Worm (Caenorhabditis elegans) whole organism, L2 larva: ENCODE results near the gene rbm-17.

ENCODE experiments used
- C34F6.9 ChIP-seq: fragments of 150-350 bp; optimal IDR thresholded peaks from 2 replicates; lab custom pipeline; 2014; ENCODE audit warnings: missing biosample characterization, missing genetic modification characterization
- F13H6.1 ChIP-seq: sonication (generic microtip); optimal IDR thresholded peaks from 2 replicates; lab custom pipeline; 2016; ENCODE audit warnings: missing genetic modification characterization, missing compliant biosample characterization
- Y55F3AM.14 ChIP-seq: fragments of 200-800 bp; sonication (Bioruptor generic); optimal IDR thresholded peaks from 2 replicates; lab custom pipeline; 2018; ENCODE audit warnings: mild to moderate bottlenecking, missing genetic modification characterization, missing compliant biosample characterization
- ZK546.5 ChIP-seq: sonication (generic microtip); optimal IDR thresholded peaks from 2 replicates; lab custom pipeline; 2017; ENCODE audit warnings: missing biosample characterization, missing genetic modification characterization
- alr-1 ChIP-seq: fragments of 150-350 bp; optimal IDR thresholded peaks from 2 replicates; lab custom pipeline; 2014; ENCODE audit warnings: missing biosample characterization, missing genetic modification characterization
- aly-2 ChIP-seq: fragments of 150-350 bp; optimal IDR thresholded peaks from 2 replicates; lab custom pipeline; 2014; ENCODE audit warnings: missing biosample characterization, missing genetic modification characterization
- ama-1 ChIP-seq: fragments of 150-350 bp; optimal IDR thresholded peaks from 2 replicates; lab custom pipeline; 2018; ENCODE audit warnings: inconsistent platforms
- ceh-16 ChIP-seq: fragments of 150-350 bp; optimal IDR thresholded peaks from 2 replicates; lab custom pipeline; 2014; ENCODE audit warnings: missing biosample characterization, missing genetic modification characterization
- crh-2 ChIP-seq: sonication (generic microtip); optimal IDR thresholded peaks from 2 replicates; lab custom pipeline; 2017; ENCODE audit warnings: missing biosample characterization, missing genetic modification characterization
- elt-1 ChIP-seq: fragments of 150-350 bp; optimal IDR thresholded peaks from 2 replicates; lab custom pipeline; 2014; ENCODE audit warnings: missing biosample characterization, missing genetic modification characterization
- fos-1 ChIP-seq: fragments of 150-350 bp; optimal IDR thresholded peaks from 2 replicates; lab custom pipeline; 2014; ENCODE audit warnings: missing biosample characterization, missing genetic modification characterization
- gmeb-1 ChIP-seq: fragments of 150-350 bp; optimal IDR thresholded peaks from 2 replicates; lab custom pipeline; 2014; ENCODE audit warnings: missing biosample characterization, missing genetic modification characterization
- lin-11 ChIP-seq: fragments of 150-350 bp; sonication (generic microtip); optimal IDR thresholded peaks from 2 replicates; lab custom pipeline; 2014; ENCODE audit warnings: missing biosample characterization, missing genetic modification characterization, inconsistent platforms, mixed read lengths
- lin-13 ChIP-seq: fragments of 150-350 bp; optimal IDR thresholded peaks from 2 replicates; lab custom pipeline; 2014; ENCODE audit warnings: missing biosample characterization, missing genetic modification reagents, missing genetic modification characterization
- lsy-2 ChIP-seq, 2 experiments: fragments of 150-350 bp in 1 of 2; sonication (generic microtip) in 1 of 2; optimal IDR thresholded peaks; 2 replicates each; lab custom pipeline; 2014 to 2017; ENCODE audit warnings: missing biosample characterization in 2 of 2, missing genetic modification characterization in 2 of 2
- mab-5 ChIP-seq: fragments of 150-350 bp; optimal IDR thresholded peaks from 2 replicates; lab custom pipeline; 2014; ENCODE audit warnings: missing biosample characterization, missing genetic modification characterization
- mbf-1 ChIP-seq: sonication (generic microtip); optimal IDR thresholded peaks from 2 replicates; lab custom pipeline; 2017; ENCODE audit warnings: missing biosample characterization, missing genetic modification characterization
- nhr-10 ChIP-seq: sonication (generic microtip); optimal IDR thresholded peaks from 2 replicates; lab custom pipeline; 2017; ENCODE audit warnings: missing biosample characterization, missing genetic modification characterization
- nhr-11 ChIP-seq: fragments of 150-350 bp; optimal IDR thresholded peaks from 2 replicates; lab custom pipeline; 2014; ENCODE audit warnings: missing biosample characterization, missing genetic modification characterization
- nhr-12 ChIP-seq: fragments of 150-350 bp; optimal IDR thresholded peaks from 2 replicates; lab custom pipeline; 2014; ENCODE audit warnings: missing biosample characterization, missing genetic modification characterization
- nhr-129 ChIP-seq: fragments of 150-350 bp; optimal IDR thresholded peaks from 2 replicates; lab custom pipeline; 2014; ENCODE audit warnings: missing biosample characterization, missing genetic modification characterization
- nhr-21 ChIP-seq: fragments of 150-350 bp; optimal IDR thresholded peaks from 2 replicates; lab custom pipeline; 2014; ENCODE audit warnings: missing biosample characterization, missing genetic modification characterization
- nhr-23 ChIP-seq: fragments of 150-350 bp; optimal IDR thresholded peaks from 2 replicates; lab custom pipeline; 2014; ENCODE audit warnings: missing biosample characterization, missing genetic modification reagents, missing genetic modification characterization
- nhr-237 ChIP-seq: fragments of 150-350 bp; optimal IDR thresholded peaks from 2 replicates; lab custom pipeline; 2014; ENCODE audit warnings: missing biosample characterization, missing genetic modification characterization
- nhr-25 ChIP-seq: fragments of 150-350 bp; sonication (generic microtip); optimal IDR thresholded peaks from 3 replicates; lab custom pipeline; 2014; ENCODE audit warnings: missing biosample characterization, missing genetic modification characterization
- nhr-6 ChIP-seq: fragments of 150-350 bp; optimal IDR thresholded peaks from 2 replicates; lab custom pipeline; 2014; ENCODE audit warnings: missing biosample characterization, missing genetic modification characterization
- nhr-77 ChIP-seq: fragments of 150-350 bp; optimal IDR thresholded peaks from 2 replicates; lab custom pipeline; 2014; ENCODE audit warnings: missing biosample characterization, missing genetic modification characterization
- peb-1 ChIP-seq: fragments of 150-350 bp; optimal IDR thresholded peaks from 2 replicates; lab custom pipeline; 2014; ENCODE audit warnings: missing biosample characterization, missing genetic modification characterization
- sem-4 ChIP-seq: fragments of 150-350 bp; optimal IDR thresholded peaks from 2 replicates; lab custom pipeline; 2014; ENCODE audit warnings: missing biosample characterization, missing genetic modification reagents, missing genetic modification characterization
- skn-1 ChIP-seq: sonication (generic microtip); optimal IDR thresholded peaks from 2 replicates; lab custom pipeline; 2017; ENCODE audit warnings: missing biosample characterization, missing genetic modification characterization
- sma-3 ChIP-seq: sonication (generic microtip); optimal IDR thresholded peaks from 2 replicates; lab custom pipeline; 2016; ENCODE audit warnings: missing genetic modification reagents, missing genetic modification characterization, missing compliant biosample characterization
- sma-9 ChIP-seq, 2 experiments: fragments of 150-350 bp in 1 of 2; sonication (generic microtip) in 1 of 2; optimal IDR thresholded peaks; 2 replicates each; lab custom pipeline; 2014 to 2016; ENCODE audit warnings: missing genetic modification characterization in 2 of 2, mild to moderate bottlenecking in 1 of 2, missing biosample characterization in 1 of 2, missing compliant biosample characterization in 1 of 2, missing genetic modification reagents in 1 of 2, moderate library complexity in 1 of 2
- snpc-4 ChIP-seq: fragments of 150-350 bp; optimal IDR thresholded peaks from 2 replicates; lab custom pipeline; 2014; ENCODE audit warnings: missing biosample characterization, missing genetic modification characterization
- unc-39 ChIP-seq: fragments of 150-350 bp; optimal IDR thresholded peaks from 2 replicates; lab custom pipeline; 2014; ENCODE audit warnings: missing biosample characterization, missing genetic modification characterization
- unc-55 ChIP-seq: fragments of 150-350 bp; sonication (generic microtip); optimal IDR thresholded peaks from 3 replicates; lab custom pipeline; 2014; ENCODE audit warnings: missing biosample characterization, missing genetic modification reagents, missing genetic modification characterization
- unc-62 ChIP-seq: fragments of 150-350 bp; optimal IDR thresholded peaks from 2 replicates; lab custom pipeline; 2014; ENCODE audit warnings: missing biosample characterization, missing genetic modification reagents, missing genetic modification characterization
- zag-1 ChIP-seq: fragments of 150-350 bp; optimal IDR thresholded peaks from 2 replicates; lab custom pipeline; 2014; ENCODE audit warnings: missing biosample characterization, missing genetic modification characterization
- ztf-11 ChIP-seq: sonication (generic microtip); optimal IDR thresholded peaks from 2 replicates; lab custom pipeline; 2017; ENCODE audit warnings: missing biosample characterization, missing genetic modification characterization
- ztf-4 ChIP-seq: fragments of 150-350 bp; optimal IDR thresholded peaks from 2 replicates; lab custom pipeline; 2014; ENCODE audit warnings: missing biosample characterization, missing genetic modification characterization

Gene rbm-17

DNA sequence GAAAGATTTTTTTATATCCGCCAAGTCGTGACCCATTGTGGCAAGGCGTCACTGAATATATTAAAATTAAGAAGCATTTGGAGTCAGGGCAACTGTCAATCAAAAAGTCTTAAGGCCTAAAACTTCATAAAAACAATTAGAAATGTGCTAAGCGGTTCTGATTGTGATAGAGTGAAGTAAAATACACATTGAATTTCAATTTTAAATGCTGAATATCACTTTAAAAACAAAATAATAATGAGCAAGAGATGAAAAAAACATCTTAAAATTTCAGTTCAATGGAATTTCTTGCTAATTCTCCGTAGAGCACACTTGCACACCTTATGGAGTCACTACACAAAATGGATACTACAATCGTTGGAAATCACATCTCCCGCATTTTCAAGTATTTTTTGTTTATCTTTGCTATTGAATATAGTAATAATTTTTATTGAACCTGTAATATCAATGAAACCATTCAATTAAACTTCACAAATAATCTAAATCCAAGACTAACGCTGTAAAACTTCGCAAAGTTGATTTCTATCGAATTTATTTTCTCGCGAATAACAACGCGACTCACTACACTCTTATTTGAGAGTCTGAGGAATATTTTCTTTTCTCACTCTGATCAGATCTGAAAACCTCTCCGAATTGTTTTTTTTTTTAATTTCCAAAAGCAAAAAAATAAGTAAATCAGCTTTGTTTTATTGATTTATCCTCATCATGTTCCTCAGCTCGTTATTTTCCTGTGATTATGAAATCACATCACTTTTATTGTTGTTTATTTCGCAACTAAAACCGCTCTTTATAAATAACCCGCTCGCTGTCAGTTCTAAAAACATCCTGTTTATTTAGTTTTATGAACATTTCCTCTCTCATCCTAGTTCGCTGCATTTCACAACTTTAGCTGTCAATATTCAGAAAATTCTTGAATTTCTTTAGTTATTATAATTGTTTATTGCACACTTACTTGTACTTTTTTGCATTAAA lies 2.4 kb upstream of the rbm-17 start, which contains the start of gene mars-1:
Gene mars-1 (minus strand): TSS at position 51 of the 972 bp plus-strand sequence.
- TF ChIP-seq C34F6.9 (tag; lab: Kevin White, UChicago) (peak; percentile 93), skn-1 (tag; lab: Kevin White, UChicago) (peak; percentile 50), F13H6.1 (tag; lab: Kevin White, UChicago) (peak; percentile 56), sma-3 (peak; percentile 84), nhr-12 (no peak), unc-55 (peak; percentile 80), mbf-1 (no peak), Y55F3AM.14 (GFP tag; lab: Kevin White, UChicago) (no peak), zag-1 (peak; percentile 10), nhr-11 (tag; lab: Kevin White, UChicago) (no peak), lin-13 (GFP tag; lab: Kevin White, UChicago) (peak; percentile 53), lsy-2 (tag; optimal IDR thresholded peaks at IDR 0.05; lab: Kevin White, UChicago) (peak; percentile 51 to 86), nhr-25 (peak; percentile 49), gmeb-1 (tag; lab: Kevin White, UChicago) (peak; percentile 48), ZK546.5 (no peak), sma-9 (GFP tag; optimal IDR thresholded peaks at IDR 0.05; lab: Kevin White, UChicago) (peak; percentile 61), sma-9 (tag; optimal IDR thresholded peaks at IDR 0.05; lab: Kevin White, UChicago) (no peak), crh-2 (tag; lab: Kevin White, UChicago) (peak; percentile 71), fos-1 (tag; lab: Kevin White, UChicago) (peak; percentile 17), nhr-129 (peak; percentile 80)

DNA sequence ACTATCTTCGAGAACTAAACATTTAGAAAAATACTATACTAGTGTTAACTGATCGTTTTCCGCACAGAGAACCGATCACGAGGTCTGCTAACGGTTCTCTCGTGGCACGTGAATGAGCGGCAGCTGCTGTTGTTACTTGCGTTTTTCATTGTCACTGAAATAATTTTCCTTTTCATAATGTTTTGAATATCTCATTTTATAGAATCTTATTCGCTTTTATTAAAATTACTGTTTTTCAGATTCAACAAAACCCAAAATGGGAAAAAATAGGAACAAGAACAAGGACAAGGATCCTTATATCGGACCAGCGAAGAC lies 1.8 kb upstream of the rbm-17 start, which contains the start of gene F58B3.6:
Gene F58B3.6 (plus strand): TSS at position 240 of the 315 bp plus-strand sequence.
- peak in 1 of 2 experiments; percentile 43 for TF ChIP-seq lsy-2 (tag; optimal IDR thresholded peaks at IDR 0.05; lab: Kevin White, UChicago)
- peak; percentile 10 for TF ChIP-seq C34F6.9 (tag; lab: Kevin White, UChicago)
- TF ChIP-seq nhr-25, result peak; percentile 3
- peak; percentile 27 for TF ChIP-seq gmeb-1 (tag; lab: Kevin White, UChicago)
- TF ChIP-seq elt-1 (tag; lab: Kevin White, UChicago), result no peak
- TF ChIP-seq fos-1 (tag; lab: Kevin White, UChicago), result no peak
- TF ChIP-seq sma-9 (GFP tag; optimal IDR thresholded peaks at IDR 0.05; lab: Kevin White, UChicago), result peak; percentile 27
- no peak for TF ChIP-seq sma-9 (tag; optimal IDR thresholded peaks at IDR 0.05; lab: Kevin White, UChicago)
- peak; percentile 40 for TF ChIP-seq nhr-129
- TF ChIP-seq crh-2 (tag; lab: Kevin White, UChicago), result peak; percentile 19

- no peak for TF ChIP-seq unc-39
- TF ChIP-seq aly-2 (tag; lab: Kevin White, UChicago), result no peak
- no peak for TF ChIP-seq nhr-12
- TF ChIP-seq gmeb-1 (tag; lab: Kevin White, UChicago), result no peak
- TF ChIP-seq elt-1 (tag; lab: Kevin White, UChicago), result no peak
- TF ChIP-seq ztf-11 (tag; lab: Kevin White, UChicago), result no peak
- no peak for TF ChIP-seq fos-1 (tag; lab: Kevin White, UChicago)
- TF ChIP-seq nhr-21, result no peak
- no peak for TF ChIP-seq ceh-16 (tag; lab: Kevin White, UChicago)
- no peak for TF ChIP-seq crh-2 (tag; lab: Kevin White, UChicago)
These were observed 2.8 kb downstream of the rbm-17 start, which contains the start of gene ttr-50 for ce11 chrIV:11640915-11641314. TSS of gene ttr-50 (minus strand) at chrIV:11641015.

DNA sequence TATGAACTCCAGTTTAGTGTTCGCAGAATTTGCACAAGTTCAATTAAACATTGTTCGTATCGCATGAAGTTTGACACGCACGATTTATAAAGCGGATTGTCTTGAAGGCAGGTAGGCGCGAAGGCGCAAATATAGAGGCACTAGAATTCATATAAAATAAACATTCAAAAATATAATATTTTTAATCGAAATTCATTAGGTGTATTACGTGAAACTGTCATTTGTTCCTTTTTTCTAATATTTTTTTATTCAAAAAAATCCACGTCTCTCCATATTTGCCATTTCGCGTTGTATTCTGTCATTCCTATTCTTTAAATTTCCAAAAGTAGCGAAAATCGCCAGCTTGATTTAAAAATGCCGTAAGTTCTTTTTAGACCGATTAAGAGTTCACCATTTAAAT lies 3.7 kb downstream of the rbm-17 start, which contains the start of gene ZK809.1:
Gene ZK809.1 (plus strand): TSS at position 301 of the 400 bp plus-strand sequence.
- TF ChIP-seq lin-13 (GFP tag; lab: Kevin White, UChicago) (no peak), unc-62 (GFP tag; lab: Kevin White, UChicago) (no peak), mab-5 (tag; lab: Kevin White, UChicago) (no peak), ama-1 (lab: Kevin White, UChicago) (no peak)

- TF ChIP-seq snpc-4 (tag; lab: Kevin White, UChicago) (no peak), F13H6.1 (tag; lab: Kevin White, UChicago) (no peak), nhr-23 (tag; lab: Kevin White, UChicago) (no peak), sem-4 (tag; lab: Kevin White, UChicago) (no peak), elt-1 (tag; lab: Kevin White, UChicago) (no peak), ztf-4 (no peak), lsy-2 (tag; optimal IDR thresholded peaks at IDR 0.05; lab: Kevin White, UChicago) (no peak), lin-11 (no peak), ztf-11 (tag; lab: Kevin White, UChicago) (no peak), peb-1 (no peak), nhr-237 (tag; lab: Kevin White, UChicago) (no peak), nhr-77 (tag; lab: Kevin White, UChicago) (no peak), nhr-6 (tag; lab: Kevin White, UChicago) (no peak), skn-1 (tag; lab: Kevin White, UChicago) (no peak), alr-1 (no peak), nhr-10 (tag; lab: Kevin White, UChicago) (no peak)
These were observed 5.7 kb downstream of the rbm-17 start, which contains the start of gene prx-2 for ce11 chrIV:11643829-11644228. TSS of gene prx-2 (plus strand) at chrIV:11644129.
